Fruit fly (Drosophila melanogaster) whole organism, larva: Measurements from ENCODE around the gene SMC5.

Source experiments
- noc ChIP-seq: fragments of 200-800 bp; sonication (Bioruptor generic); optimal IDR thresholded peaks from 3 replicates; lab custom pipeline; 2019; ENCODE audit warnings: missing biosample characterization, mild to moderate bottlenecking, missing genetic modification characterization, moderate library complexity

Gene SMC5

dm6 chr3L:21568848-21569372 is at the start of gene SMC5, which contains the start of gene CRIF:
TSS of gene SMC5 (plus strand) at chr3L:21569176.
TSS of gene CRIF (minus strand) at chr3L:21568898.
- TF ChIP-seq noc (tag; lab: Kevin White, UChicago): no peak

- TF ChIP-seq noc (tag; lab: Kevin White, UChicago): no peak
These were observed 45.7 kb upstream of the SMC5 start, which contains the start of gene CG7611 for dm6 chr3L:21523059-21523836. TSS of gene CG7611 (plus strand) at chr3L:21523186.

dm6 chr3L:21524071-21524889 is 44.7 kb upstream of the SMC5 start:
- no peak for TF ChIP-seq noc (tag; lab: Kevin White, UChicago)

dm6 chr3L:21529108-21529507 is 39.9 kb upstream of the SMC5 start, which contains the start of gene Arv1:
TSS of gene Arv1 (minus strand) at chr3L:21529333.
- no peak for TF ChIP-seq noc (tag; lab: Kevin White, UChicago)

- TF ChIP-seq noc (tag; lab: Kevin White, UChicago): no peak
These were observed 35.6 kb upstream of the SMC5 start, which contains the start of gene Mkrn1 for dm6 chr3L:21533270-21533948. TSS of gene Mkrn1 (minus strand) at chr3L:21533713.

dm6 chr3L:21534360-21534759 is 34.6 kb upstream of the SMC5 start, which contains the start of gene ppk5:
TSS of gene ppk5 (plus strand) at chr3L:21534660.
- TF ChIP-seq noc (tag; lab: Kevin White, UChicago): no peak

- TF ChIP-seq noc (tag; lab: Kevin White, UChicago): no peak
These were observed 32.1 kb upstream of the SMC5 start, which contains the start of gene Rpn10 for dm6 chr3L:21536857-21537256. TSS of gene Rpn10 (plus strand) at chr3L:21537000.

dm6 chr3L:21538893-21539244 is 30.1 kb upstream of the SMC5 start:
- TF ChIP-seq noc (tag; lab: Kevin White, UChicago): no peak

- TF ChIP-seq noc (tag; lab: Kevin White, UChicago): no peak
These were observed 29.5 kb upstream of the SMC5 start, which contains the start of the genes COX8 and VhaM9.7-b for dm6 chr3L:21539245-21540196. TSS of gene COX8 (minus strand) at chr3L:21539447. TSS of gene VhaM9.7-b (plus strand) at chr3L:21539862.

dm6 chr3L:21542059-21542458 is 26.9 kb upstream of the SMC5 start, which contains the start of gene CG33290:
TSS of gene CG33290 (plus strand) at chr3L:21542359.
- no peak for TF ChIP-seq noc (tag; lab: Kevin White, UChicago)

- TF ChIP-seq noc (tag; lab: Kevin White, UChicago): no peak
These were observed 14.2 kb upstream of the SMC5 start, which contains the start of gene Wnk for dm6 chr3L:21554752-21555151. TSS of gene Wnk (minus strand) at chr3L:21554928.

- no peak for TF ChIP-seq noc (tag; lab: Kevin White, UChicago)
These were observed 10.7 kb upstream of the SMC5 start, which contains the start of gene CG7173 for dm6 chr3L:21558176-21558871. TSS of gene CG7173 (minus strand) at chr3L:21558226.

- TF ChIP-seq noc (tag; lab: Kevin White, UChicago): no peak
These were observed 6.9 kb upstream of the SMC5 start, which contains the start of gene CapaR for dm6 chr3L:21562081-21562480. TSS of gene CapaR (minus strand) at chr3L:21562181.
